Worm (Caenorhabditis elegans): ENCODE data around the gene moc-6.

DNA sequence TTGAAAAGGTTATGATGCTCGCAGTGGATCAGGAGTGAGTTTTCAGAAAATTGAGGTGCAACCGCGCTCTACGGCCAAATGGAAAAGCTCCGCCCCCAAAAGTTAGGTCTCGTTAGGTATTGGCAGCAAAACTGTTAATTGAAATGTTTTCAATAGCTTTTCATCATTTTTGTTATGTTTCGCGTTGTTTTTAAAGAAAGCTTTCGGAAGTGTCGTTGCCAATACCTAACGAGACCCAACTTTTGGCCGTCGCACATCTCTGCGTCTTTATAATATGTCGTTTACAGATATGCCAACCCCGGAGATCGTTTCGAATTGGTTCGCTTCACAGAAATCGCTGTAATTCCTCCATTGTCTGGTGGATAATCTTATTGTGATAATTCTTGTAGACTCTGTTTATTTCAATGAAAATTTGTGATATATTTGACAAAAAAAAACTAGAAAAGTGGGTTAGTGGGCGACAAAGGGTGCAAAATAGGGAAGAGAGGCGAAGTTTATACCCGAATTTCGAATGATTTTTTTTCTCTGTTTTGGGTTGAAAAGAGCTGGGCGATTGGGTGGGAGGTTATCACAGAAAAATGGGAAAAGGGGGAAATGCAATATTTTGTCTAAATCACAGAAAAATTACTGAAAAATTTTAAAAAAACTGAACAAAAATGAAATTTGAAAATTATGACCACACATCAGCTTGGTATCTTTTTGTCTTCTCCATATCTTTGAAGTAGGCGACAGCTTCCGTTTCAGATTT, 682 bp downstream of the moc-6 start:
- TF ChIP-seq snpc-4 (GFP tag; optimal IDR thresholded peaks at IDR 0.05) (no peak), snpc-4 (tag; optimal IDR thresholded peaks at IDR 0.05) (no peak), madf-10 (tag; optimal IDR thresholded peaks at IDR 0.05) (peak; percentile 63), unc-62 (GFP tag; optimal IDR thresholded peaks at IDR 0.05) (no peak), B0035.1 (tag; optimal IDR thresholded peaks at IDR 0.05) (no peak), akir-1 (GFP tag; optimal IDR thresholded peaks at IDR 0.05) (no peak), ZK185.1 (tag; optimal IDR thresholded peaks at IDR 0.05; ENCODE audit: poor library complexity, severe bottlenecking) (peak; percentile 45), F55B11.4 (tag; optimal IDR thresholded peaks at IDR 0.05; ENCODE audit: borderline replicate concordance, insufficient read depth) (no peak), lin-54 (GFP tag; optimal IDR thresholded peaks at IDR 0.05) (peak; percentile 28), attf-6 (GFP tag; IDR thresholded peaks at IDR 0.05) (no peak), nfya-1 (tag; optimal IDR thresholded peaks at IDR 0.05; ENCODE audit: borderline replicate concordance, insufficient read depth) (no peak), T26A5.8 (tag; optimal IDR thresholded peaks at IDR 0.05) (no peak)
